Worm (Caenorhabditis elegans): ENCODE measurements around the gene sdz-19.

The sdz-19 gene

ce11 chrX:12510148-12510785 is 7.1 kb upstream of the sdz-19 start (continued):
- no peak for TF ChIP-seq nhr-28 (tag; optimal IDR thresholded peaks at IDR 0.05)
- TF ChIP-seq ceh-16 (tag; optimal IDR thresholded peaks at IDR 0.05) = no peak
- TF ChIP-seq nhr-67 (tag; optimal IDR thresholded peaks at IDR 0.05) = no peak
- TF ChIP-seq elt-1 (tag; optimal IDR thresholded peaks at IDR 0.05) = no peak

ce11 chrX:12509334-12509944 is 6.3 kb upstream of the sdz-19 start:
- TF ChIP-seq nhr-23 (tag; optimal IDR thresholded peaks at IDR 0.05) (peak; percentile 72), snpc-4 (tag; optimal IDR thresholded peaks at IDR 0.05) (peak; percentile 18), skn-1 (tag; optimal IDR thresholded peaks at IDR 0.05) (peak; percentile 26), lin-39 (tag; optimal IDR thresholded peaks at IDR 0.05) (peak; percentile 21), nhr-11 (tag; optimal IDR thresholded peaks at IDR 0.05) (no peak), nfya-1 (tag; optimal IDR thresholded peaks at IDR 0.05; ENCODE audit: insufficient read depth) (peak; percentile 37), elt-1 (tag; optimal IDR thresholded peaks at IDR 0.05) (peak; percentile 61), pqm-1 (tag; optimal IDR thresholded peaks at IDR 0.05) (peak; percentile 92), pha-4 (tag; optimal IDR thresholded peaks at IDR 0.05) (peak; percentile 76), ztf-11 (tag; optimal IDR thresholded peaks at IDR 0.05) (no peak), elt-2 (tag; optimal IDR thresholded peaks at IDR 0.05) (peak; percentile 99), nhr-43 (tag; optimal IDR thresholded peaks at IDR 0.05; ENCODE audit: poor library complexity, severe bottlenecking) (peak; percentile 55), nhr-237 (tag; optimal IDR thresholded peaks at IDR 0.05) (no peak), jun-1 (tag; optimal IDR thresholded peaks at IDR 0.05) (peak; percentile 48), hmg-11 (tag; optimal IDR thresholded peaks at IDR 0.05) (no peak), elt-3 (tag; optimal IDR thresholded peaks at IDR 0.05) (peak in 1 of 3 experiments; percentile 44), ama-1 (optimal IDR thresholded peaks at IDR 0.05) (peak; percentile 15), nhr-25 (tag; optimal IDR thresholded peaks at IDR 0.05) (peak; percentile 50), egl-5 (tag; optimal IDR thresholded peaks at IDR 0.05) (peak; percentile 88)

- TF ChIP-seq elt-1 (tag; optimal IDR thresholded peaks at IDR 0.05) (peak; percentile 94), nhr-11 (tag; optimal IDR thresholded peaks at IDR 0.05) (no peak), nhr-25 (tag; optimal IDR thresholded peaks at IDR 0.05) (peak; percentile 88), sea-2 (GFP tag; optimal IDR thresholded peaks at IDR 0.05) (no peak), pha-4 (tag; optimal IDR thresholded peaks at IDR 0.05) (peak; percentile 69), nfya-1 (tag; optimal IDR thresholded peaks at IDR 0.05; ENCODE audit: insufficient read depth) (no peak), fkh-2 (tag; optimal IDR thresholded peaks at IDR 0.05) (no peak), aly-2 (tag; optimal IDR thresholded peaks at IDR 0.05) (no peak), nhr-23 (tag; optimal IDR thresholded peaks at IDR 0.05) (peak; percentile 94), mdl-1 (tag; optimal IDR thresholded peaks at IDR 0.05) (peak; percentile 2), ztf-4 (tag; optimal IDR thresholded peaks at IDR 0.05) (peak; percentile 3), nhr-237 (tag; optimal IDR thresholded peaks at IDR 0.05) (no peak), mml-1 (tag; optimal IDR thresholded peaks at IDR 0.05) (no peak), pqm-1 (tag; optimal IDR thresholded peaks at IDR 0.05) (peak; percentile 100), fos-1 (tag; optimal IDR thresholded peaks at IDR 0.05) (peak; percentile 77), lin-15B (tag; optimal IDR thresholded peaks at IDR 0.05) (no peak), hmg-11 (tag; optimal IDR thresholded peaks at IDR 0.05) (no peak), egl-27 (tag; optimal IDR thresholded peaks at IDR 0.05) (peak; percentile 45), ceh-82 (tag; optimal IDR thresholded peaks at IDR 0.05) (no peak), lsy-12 (tag; optimal IDR thresholded peaks at IDR 0.05) (peak; percentile 88), skn-1 (tag; optimal IDR thresholded peaks at IDR 0.05) (no peak), elt-3 (tag; optimal IDR thresholded peaks at IDR 0.05) (peak in 2 of 3 experiments; percentile 4 to 84), R02D3.7 (tag; optimal IDR thresholded peaks at IDR 0.05) (peak; percentile 50), nhr-76 (tag; optimal IDR thresholded peaks at IDR 0.05) (no peak), ceh-28 (tag; optimal IDR thresholded peaks at IDR 0.05) (peak; percentile 77), unc-39 (tag; optimal IDR thresholded peaks at IDR 0.05) (no peak), tbx-2 (tag; optimal IDR thresholded peaks at IDR 0.05) (peak; percentile 47), elt-2 (tag; optimal IDR thresholded peaks at IDR 0.05) (peak; percentile 99), ceh-16 (tag; optimal IDR thresholded peaks at IDR 0.05) (no peak), jun-1 (tag; optimal IDR thresholded peaks at IDR 0.05) (peak; percentile 94), nhr-43 (tag; optimal IDR thresholded peaks at IDR 0.05; ENCODE audit: poor library complexity, severe bottlenecking) (peak; percentile 96), unc-62 (GFP tag; optimal IDR thresholded peaks at IDR 0.05) (no peak)
Measured at ce11 chrX:12500777-12501176, 2.4 kb downstream of the sdz-19 start.

Measured in whole organism, L3 larva.